Fruit fly (Drosophila melanogaster) whole organism, adult: ENCODE results near the gene Polr1C.

Experiments
- CG1620 ChIP-seq: fragments of 200-800 bp; sonication (Bioruptor generic); optimal IDR thresholded peaks from 2 replicates; lab custom pipeline; 2016; ENCODE audit warnings: missing biosample characterization, missing genetic modification characterization
- CG5204 ChIP-seq: fragments of 200-800 bp; sonication (Bioruptor generic); optimal IDR thresholded peaks from 2 replicates; lab custom pipeline; 2016; ENCODE audit warnings: missing biosample characterization, missing genetic modification characterization
- CG7101 ChIP-seq: fragments of 200-800 bp; sonication (Bioruptor generic); optimal IDR thresholded peaks from 2 replicates; lab custom pipeline; 2018; ENCODE audit warnings: missing biosample characterization, mild to moderate bottlenecking, missing genetic modification characterization, moderate library complexity
- Clk ChIP-seq: fragments of 200-800 bp; sonication (Bioruptor generic); optimal IDR thresholded peaks from 2 replicates; lab custom pipeline; 2017; ENCODE audit warnings: missing biosample characterization, missing genetic modification characterization
- kay ChIP-seq: fragments of 200-800 bp; sonication (Bioruptor generic); peaks from one replicate; lab custom pipeline; 2016; ENCODE audit warnings: missing biosample characterization, missing genetic modification characterization, borderline replicate concordance
- ovo ChIP-seq: fragments of 200-800 bp; sonication (Bioruptor generic); optimal IDR thresholded peaks from 2 replicates; lab custom pipeline; 2016; ENCODE audit warnings: missing biosample characterization, missing genetic modification characterization
- pad ChIP-seq: fragments of 200-800 bp; sonication (Bioruptor generic); optimal IDR thresholded peaks from 3 replicates; lab custom pipeline; 2017; ENCODE audit warnings: missing biosample characterization, missing genetic modification characterization, mild to moderate bottlenecking, moderate library complexity, missing genetic modification reagents

DNA sequence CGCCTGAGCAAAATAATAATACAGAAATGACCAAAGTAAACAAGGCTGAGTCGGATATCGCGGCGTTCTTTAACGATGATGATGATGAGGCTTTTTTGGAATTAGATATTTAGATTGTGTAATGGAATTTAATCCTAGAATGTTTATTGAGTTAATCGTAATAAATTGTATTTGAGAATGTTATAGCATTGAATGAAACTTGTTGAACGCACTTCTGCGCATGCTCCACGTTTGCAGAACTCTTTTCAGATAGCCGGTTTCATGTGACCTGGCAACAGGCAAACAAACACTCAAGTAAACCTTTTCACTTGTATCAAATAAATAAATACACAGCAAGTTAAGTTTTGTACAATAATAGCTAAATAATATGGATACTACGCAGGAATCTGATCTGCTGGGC, 10.7 kb upstream of the Polr1C start, which contains the start of gene CG34124:
- no peak for TF ChIP-seq Clk (GFP tag; lab: Kevin White, UChicago)
- no peak for TF ChIP-seq ovo (GFP tag; lab: Kevin White, UChicago)
- no peak for TF ChIP-seq CG1620 (GFP tag; lab: Kevin White, UChicago)
- TF ChIP-seq CG5204, result no peak
- no peak for TF ChIP-seq CG7101
- no peak for TF ChIP-seq pad (GFP tag; lab: Kevin White, UChicago)
- TF ChIP-seq kay (GFP tag; lab: Kevin White, UChicago), result no peak
